Worm (Caenorhabditis elegans) whole organism, young adult: ENCODE data around the gene elpc-4.

ENCODE experiments used
- B0336.3 ChIP-seq: fragments of 200-800 bp; sonication (Bioruptor generic); IDR thresholded peaks from 2 replicates; pipeline ENCODE4 v1.3.6; 2022; ENCODE audit warnings: missing genetic modification characterization, missing compliant biosample characterization
- C06A6.2 ChIP-seq: fragments of 200-800 bp; sonication (Bioruptor generic); conservative IDR thresholded peaks from 2 replicates; pipeline ENCODE4 v1.3.6; 2022; ENCODE audit warnings: missing genetic modification characterization, missing compliant biosample characterization
- D2030.7 ChIP-seq: fragments of 200-800 bp; sonication (Bioruptor generic); IDR thresholded peaks from 2 replicates; pipeline ENCODE4 v1.3.6; 2022; ENCODE audit warnings: missing genetic modification reagents, missing genetic modification characterization, missing compliant biosample characterization
- F23B12.7 ChIP-seq: sonication (generic microtip); optimal IDR thresholded peaks from 2 replicates; lab custom pipeline; 2017; ENCODE audit warnings: missing genetic modification characterization, mild to moderate bottlenecking, missing compliant biosample characterization, antibody characterized with exemption, moderate library complexity; ENCODE audit not compliant: insufficient read depth
- F33H1.4 ChIP-seq: fragments of 200-800 bp; sonication (Bioruptor generic); IDR thresholded peaks from 2 replicates; pipeline ENCODE4 v1.3.6; 2022; ENCODE audit warnings: missing genetic modification reagents, missing genetic modification characterization, missing compliant biosample characterization
- F37B4.10 ChIP-seq: fragments of 200-800 bp; sonication (Bioruptor generic); IDR thresholded peaks from 2 replicates; pipeline ENCODE4 v1.3.6; 2022; ENCODE audit warnings: missing genetic modification characterization, missing compliant biosample characterization
- F39B2.1 ChIP-seq: fragments of 200-800 bp; sonication (Bioruptor generic); IDR thresholded peaks from 2 replicates; pipeline ENCODE4 v1.3.6; 2022; ENCODE audit warnings: missing genetic modification reagents, missing genetic modification characterization, missing compliant biosample characterization
- F49E8.2 ChIP-seq: sonication (generic microtip); optimal IDR thresholded peaks from 3 replicates; lab custom pipeline; 2017; ENCODE audit warnings: missing genetic modification characterization, mild to moderate bottlenecking, missing compliant biosample characterization, antibody characterized with exemption, moderate library complexity; ENCODE audit not compliant: insufficient read depth
- F55B11.4 ChIP-seq: sonication (generic microtip); optimal IDR thresholded peaks from 2 replicates; lab custom pipeline; 2016; ENCODE audit warnings: missing compliant biosample characterization, missing genetic modification characterization, borderline replicate concordance; ENCODE audit not compliant: insufficient read depth
- T07F8.4 ChIP-seq: sonication (generic microtip); optimal IDR thresholded peaks from 2 replicates; lab custom pipeline; 2016; ENCODE audit warnings: mild to moderate bottlenecking, missing genetic modification characterization, moderate library complexity, missing compliant biosample characterization
- Y53G8AR.9 ChIP-seq: fragments of 200-800 bp; sonication (Bioruptor generic); conservative IDR thresholded peaks from 2 replicates; pipeline ENCODE4 v1.3.6; 2022; ENCODE audit warnings: missing genetic modification reagents, missing genetic modification characterization, missing compliant biosample characterization
- ZK185.1 ChIP-seq: sonication (generic microtip); optimal IDR thresholded peaks from 2 replicates; lab custom pipeline; 2016; ENCODE audit warnings: mild to moderate bottlenecking, missing genetic modification characterization, missing compliant biosample characterization; ENCODE audit not compliant: poor library complexity, severe bottlenecking
- aptf-2 ChIP-seq: fragments of 200-800 bp; sonication (Bioruptor generic); conservative IDR thresholded peaks from 2 replicates; pipeline ENCODE4 v1.3.6; 2022; ENCODE audit warnings: missing genetic modification reagents, missing genetic modification characterization, missing compliant biosample characterization
- atf-7 ChIP-seq: sonication (generic microtip); optimal IDR thresholded peaks from 2 replicates; lab custom pipeline; 2017; ENCODE audit warnings: mild to moderate bottlenecking, missing genetic modification characterization, missing compliant biosample characterization
- attf-3 ChIP-seq: fragments of 200-800 bp; sonication (Bioruptor generic); conservative IDR thresholded peaks from 2 replicates; pipeline ENCODE4 v1.3.6; 2022; ENCODE audit warnings: missing genetic modification reagents, missing genetic modification characterization, missing compliant biosample characterization
- attf-5 ChIP-seq: fragments of 200-800 bp; sonication (Bioruptor generic); optimal IDR thresholded peaks from 2 replicates; lab custom pipeline; 2018; ENCODE audit warnings: mild to moderate bottlenecking, missing genetic modification characterization, missing compliant biosample characterization
- ceh-79 ChIP-seq: sonication (generic microtip); optimal IDR thresholded peaks from 2 replicates; lab custom pipeline; 2017; ENCODE audit warnings: mild to moderate bottlenecking, missing genetic modification characterization, missing compliant biosample characterization
- ceh-91 ChIP-seq: fragments of 200-800 bp; sonication (Bioruptor generic); IDR thresholded peaks from 2 replicates; pipeline ENCODE4 v1.3.6; 2022; ENCODE audit warnings: missing genetic modification reagents, missing genetic modification characterization, missing compliant biosample characterization
- dox-1 ChIP-seq: fragments of 200-800 bp; sonication (Bioruptor generic); IDR thresholded peaks from 2 replicates; pipeline ENCODE4 v1.3.6; 2022; ENCODE audit warnings: missing genetic modification reagents, missing genetic modification characterization, missing compliant biosample characterization
- dpl-1 ChIP-seq: fragments of 150-350 bp; optimal IDR thresholded peaks from 2 replicates; lab custom pipeline; 2014; ENCODE audit warnings: missing biosample characterization, missing genetic modification reagents, missing genetic modification characterization
- efl-1 ChIP-seq: fragments of 150-350 bp; optimal IDR thresholded peaks from 2 replicates; lab custom pipeline; 2014; ENCODE audit warnings: missing biosample characterization, missing genetic modification reagents, missing genetic modification characterization
- ekl-4 ChIP-seq: fragments of 200-800 bp; sonication (Bioruptor generic); IDR thresholded peaks from 2 replicates; pipeline ENCODE4 v1.3.6; 2022; ENCODE audit warnings: missing genetic modification reagents, missing genetic modification characterization, missing compliant biosample characterization
- ets-4 ChIP-seq: fragments of 200-800 bp; sonication (Bioruptor generic); optimal IDR thresholded peaks from 2 replicates; lab custom pipeline; 2018; ENCODE audit warnings: mild to moderate bottlenecking, missing genetic modification characterization, missing compliant biosample characterization
- him-1 ChIP-seq: sonication (generic microtip); optimal IDR thresholded peaks from 2 replicates; lab custom pipeline; 2016; ENCODE audit warnings: missing genotype, missing genetic modification reagents, missing genetic modification characterization, missing compliant biosample characterization
- hlh-12 ChIP-seq: sonication (generic microtip); optimal IDR thresholded peaks from 2 replicates; lab custom pipeline; 2016; ENCODE audit warnings: missing genetic modification characterization, missing compliant biosample characterization
- hmg-1.2 ChIP-seq: fragments of 200-800 bp; sonication (Bioruptor generic); IDR thresholded peaks from 2 replicates; pipeline ENCODE4 v1.3.6; 2022; ENCODE audit warnings: missing genetic modification reagents, missing genetic modification characterization, missing compliant biosample characterization
- lag-1 ChIP-seq: fragments of 200-800 bp; sonication (Bioruptor generic); IDR thresholded peaks from 2 replicates; pipeline ENCODE4 v1.3.6; 2022; ENCODE audit warnings: missing genetic modification reagents, missing genetic modification characterization, missing compliant biosample characterization
- lin-35 ChIP-seq, 3 experiments: fragments of 150-350 bp in 2 of 3; sonication (generic microtip) in 1 of 3; optimal IDR thresholded peaks; 2 replicates each; lab custom pipeline; 2014 to 2018; ENCODE audit warnings: missing biosample characterization in 3 of 3, missing genetic modification characterization in 3 of 3, missing genetic modification reagents in 3 of 3
- lin-40 ChIP-seq: sonication (generic microtip); optimal IDR thresholded peaks from 2 replicates; lab custom pipeline; 2016; ENCODE audit warnings: missing genetic modification characterization, mild to moderate bottlenecking, missing compliant biosample characterization, missing genotype, missing genetic modification reagents
- lsl-1 ChIP-seq: fragments of 200-800 bp; sonication (Bioruptor generic); optimal IDR thresholded peaks from 2 replicates; lab custom pipeline; 2018; ENCODE audit warnings: mild to moderate bottlenecking, missing genetic modification characterization, moderate library complexity, missing compliant biosample characterization
- madf-10 ChIP-seq: sonication (generic microtip); optimal IDR thresholded peaks from 2 replicates; lab custom pipeline; 2016; ENCODE audit warnings: mild to moderate bottlenecking, missing genetic modification characterization, missing compliant biosample characterization
- madf-6 ChIP-seq: fragments of 200-800 bp; sonication (Bioruptor generic); IDR thresholded peaks from 2 replicates; pipeline ENCODE4 v1.3.6; 2022; ENCODE audit warnings: missing genetic modification reagents, missing genetic modification characterization, missing compliant biosample characterization
- madf-8 ChIP-seq: fragments of 200-800 bp; sonication (Bioruptor generic); conservative IDR thresholded peaks from 2 replicates; pipeline ENCODE4 v1.3.6; 2022; ENCODE audit warnings: missing genetic modification reagents, missing genetic modification characterization, missing compliant biosample characterization
- mcd-1 ChIP-seq: fragments of 200-800 bp; sonication (Bioruptor generic); IDR thresholded peaks from 2 replicates; pipeline ENCODE4 v1.3.6; 2022; ENCODE audit warnings: missing genetic modification reagents, missing genetic modification characterization, missing compliant biosample characterization
- mel-28 ChIP-seq: sonication (generic microtip); optimal IDR thresholded peaks from 2 replicates; lab custom pipeline; 2016; ENCODE audit warnings: borderline replicate concordance, mild to moderate bottlenecking, missing genetic modification characterization, missing compliant biosample characterization
- rcor-1 ChIP-seq: fragments of 200-800 bp; sonication (Bioruptor generic); IDR thresholded peaks from 2 replicates; pipeline ENCODE4 v1.3.6; 2022; ENCODE audit warnings: missing genetic modification reagents, missing genetic modification characterization, missing compliant biosample characterization
- rec-8 ChIP-seq, 2 experiments: sonication (generic microtip); optimal IDR thresholded peaks; 2 replicates each; lab custom pipeline; 2016; ENCODE audit warnings: mild to moderate bottlenecking in 2 of 2, missing genetic modification characterization in 2 of 2, missing genetic modification reagents in 2 of 2, missing genotype in 2 of 2, missing biosample characterization in 1 of 2, missing compliant biosample characterization in 1 of 2, moderate library complexity in 1 of 2
- rpc-1 ChIP-seq, 2 experiments: fragments of 150-350 bp in 1 of 2; sonication (generic microtip) in 1 of 2; optimal IDR thresholded peaks; 2 replicates each; lab custom pipeline; 2014 to 2018; ENCODE audit warnings: missing biosample characterization in 1 of 2, missing genetic modification characterization in 1 of 2, missing genetic modification reagents in 1 of 2, missing genotype in 1 of 2
- sea-2 ChIP-seq: fragments of 200-800 bp; sonication (Bioruptor generic); IDR thresholded peaks from 2 replicates; pipeline ENCODE4 v1.3.6; 2022; ENCODE audit warnings: missing genetic modification characterization, missing compliant biosample characterization
- zfh-2 ChIP-seq: fragments of 200-800 bp; sonication (Bioruptor generic); conservative IDR thresholded peaks from 2 replicates; pipeline ENCODE4 v1.3.6; 2022; ENCODE audit warnings: missing genetic modification reagents, missing genetic modification characterization, missing compliant biosample characterization
- ztf-26 ChIP-seq: sonication (generic microtip); optimal IDR thresholded peaks from 2 replicates; lab custom pipeline; 2017; ENCODE audit warnings: missing genetic modification characterization, missing compliant biosample characterization

The elpc-4 gene

ce11 chrIV:8044574-8044973 lies 27.8 kb downstream of the elpc-4 start, which contains the start of gene nhr-258:
TSS of gene nhr-258 (plus strand) at chrIV:8044938.
- TF ChIP-seq F23B12.7 (tag; lab: Kevin White, UChicago): no peak
- no peak for TF ChIP-seq ceh-91 (GFP tag; lab: Robert Waterston, UW)
- no peak for TF ChIP-seq aptf-2 (GFP tag; lab: Robert Waterston, UW)
- TF ChIP-seq C06A6.2 (GFP tag; lab: Robert Waterston, UW): no peak
- TF ChIP-seq mel-28 (tag; lab: Kevin White, UChicago): no peak
- TF ChIP-seq madf-8: no peak
- TF ChIP-seq ekl-4 (GFP tag; lab: Robert Waterston, UW): no peak
- no peak for TF ChIP-seq zfh-2 (GFP tag; lab: Robert Waterston, UW)
- TF ChIP-seq Y53G8AR.9: no peak
- TF ChIP-seq ztf-26 (tag; lab: Kevin White, UChicago): no peak
- no peak for TF ChIP-seq T07F8.4 (tag; lab: Kevin White, UChicago)
- TF ChIP-seq ceh-79: no peak

ce11 chrIV:8048083-8048482 lies 31.3 kb downstream of the elpc-4 start:
- peak; percentile 78 for TF ChIP-seq hmg-1.2 (GFP tag; lab: Robert Waterston, UW)
- TF ChIP-seq F39B2.1 (GFP tag; lab: Robert Waterston, UW): no peak
- TF ChIP-seq, all 124 proteins: peak for 1

- no peak for TF ChIP-seq madf-10 (tag; lab: Kevin White, UChicago)
- TF ChIP-seq lag-1 (GFP tag; lab: Robert Waterston, UW): no peak
- no peak for TF ChIP-seq mcd-1 (GFP tag; lab: Robert Waterston, UW)
- no peak for TF ChIP-seq lin-40 (tag; lab: Kevin White, UChicago)
- TF ChIP-seq ets-4 (GFP tag; lab: Kevin White, UChicago): no peak
- TF ChIP-seq rec-8 (tag; optimal IDR thresholded peaks at IDR 0.05; lab: Kevin White, UChicago): no peak
- no peak for TF ChIP-seq dox-1 (GFP tag; lab: Robert Waterston, UW)
- no peak for TF ChIP-seq F55B11.4
- no peak for TF ChIP-seq atf-7 (tag; lab: Kevin White, UChicago)
- TF ChIP-seq hlh-12 (tag; lab: Kevin White, UChicago): no peak
- TF ChIP-seq rpc-1 (optimal IDR thresholded peaks at IDR 0.05; lab: Kevin White, UChicago): no peak
- TF ChIP-seq rpc-1 (tag; optimal IDR thresholded peaks at IDR 0.05; lab: Kevin White, UChicago): no peak
- no peak for TF ChIP-seq F37B4.10 (GFP tag; lab: Robert Waterston, UW)
- no peak for TF ChIP-seq ZK185.1 (tag; lab: Kevin White, UChicago)
- TF ChIP-seq attf-5 (GFP tag; lab: Kevin White, UChicago): no peak
- TF ChIP-seq him-1 (tag; lab: Kevin White, UChicago): no peak
- TF ChIP-seq aptf-2 (GFP tag; lab: Robert Waterston, UW): no peak
- TF ChIP-seq, all 124 proteins: peak for 0
Measured at ce11 chrIV:8052694-8053093, 35.9 kb downstream of the elpc-4 start.

- no peak for TF ChIP-seq lin-35 (GFP tag; optimal IDR thresholded peaks at IDR 0.05; lab: Kevin White, UChicago)
- no peak for TF ChIP-seq sea-2 (GFP tag; lab: Robert Waterston, UW)
- TF ChIP-seq atf-7 (tag; lab: Kevin White, UChicago): no peak
- no peak for TF ChIP-seq lin-40 (tag; lab: Kevin White, UChicago)
- TF ChIP-seq, all 124 proteins: peak for 0
Measured at ce11 chrIV:8053955-8054354, 37.2 kb downstream of the elpc-4 start.

- TF ChIP-seq F49E8.2 (tag; lab: Kevin White, UChicago): no peak
- TF ChIP-seq madf-6: no peak; the same call in 1 of the 2 replicates
- no peak for TF ChIP-seq B0336.3
- peak; percentile 5 for TF ChIP-seq F23B12.7 (tag; lab: Kevin White, UChicago)
- peak; percentile 72 for TF ChIP-seq D2030.7
- no peak for TF ChIP-seq attf-3 (GFP tag; lab: Robert Waterston, UW)
- peak; percentile 78 for TF ChIP-seq ceh-91 (GFP tag; lab: Robert Waterston, UW)
- TF ChIP-seq efl-1: peak; percentile 86
- peak; percentile 94 for TF ChIP-seq F33H1.4 (GFP tag; lab: Robert Waterston, UW)
- peak; percentile 42; the same call in 1 of the 2 replicates for TF ChIP-seq rcor-1 (GFP tag; lab: Robert Waterston, UW)
- peak; percentile 92 for TF ChIP-seq lsl-1
- TF ChIP-seq dpl-1 (GFP tag; lab: Kevin White, UChicago): peak; percentile 55
Measured at ce11 chrIV:8061267-8061666, 44.5 kb downstream of the elpc-4 start.
